Fruit fly (Drosophila melanogaster) ovary, adult (tissue): ENCODE results near the gene Nepl18.

ENCODE experiments used
- CG17801 ChIP-seq: fragments of 200-800 bp; optimal IDR thresholded peaks from 2 replicates; lab custom pipeline; 2019; ENCODE audit warnings: missing biosample characterization, mild to moderate bottlenecking, missing genetic modification characterization, moderate library complexity; ENCODE audit not compliant: partially characterized antibody

The Nepl18 gene

DNA sequence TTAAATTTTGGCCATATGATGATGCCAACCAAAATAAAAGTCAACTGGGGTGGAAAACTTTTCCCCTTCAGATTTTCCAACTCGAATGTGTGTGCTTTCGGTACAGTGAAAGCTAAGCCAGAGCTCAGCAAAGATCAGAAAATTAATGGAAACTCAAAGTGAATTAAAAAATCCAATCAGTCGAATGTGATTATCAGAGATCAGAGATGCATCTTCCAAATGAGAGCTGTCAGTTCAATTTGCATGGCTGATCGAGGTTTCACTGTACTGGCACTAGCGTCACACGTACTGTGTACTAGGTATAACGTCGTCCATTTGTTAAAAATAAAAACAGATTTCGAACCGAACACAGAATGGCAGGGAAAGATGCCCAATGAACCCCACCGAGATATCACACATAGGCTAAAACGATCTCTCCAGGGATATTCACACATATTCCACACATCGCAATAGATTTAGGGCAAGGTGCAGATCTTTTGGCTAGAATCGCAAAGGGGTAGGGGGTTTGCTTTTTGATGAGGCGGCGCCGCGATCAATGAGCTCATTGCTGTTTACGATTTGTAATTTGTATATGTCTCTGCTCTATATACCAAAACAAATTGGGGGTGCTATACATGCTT lies 29.5 kb downstream of the Nepl18 start:
- no peak for TF ChIP-seq CG17801 (GFP tag; lab: Kevin White, UChicago)

DNA sequence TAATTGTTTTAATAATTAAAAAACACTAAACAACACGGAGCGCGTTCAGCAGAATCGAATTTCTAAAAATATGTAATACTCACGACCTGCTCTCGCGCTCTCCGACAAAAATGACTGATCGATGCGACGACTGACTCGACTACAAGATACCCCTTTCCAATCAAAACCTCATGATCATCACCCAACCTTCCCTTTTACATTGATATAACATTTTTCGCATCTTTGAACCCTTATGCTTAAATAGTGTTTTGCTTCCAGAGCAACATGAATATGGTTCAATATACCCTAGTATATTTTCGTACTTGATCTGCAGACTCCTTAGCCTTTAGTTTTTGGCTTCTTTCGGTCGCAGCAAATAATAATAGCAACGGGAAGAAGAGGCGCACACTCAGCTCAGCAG lies 36.3 kb downstream of the Nepl18 start:
- TF ChIP-seq CG17801 (GFP tag; lab: Kevin White, UChicago) = no peak

DNA sequence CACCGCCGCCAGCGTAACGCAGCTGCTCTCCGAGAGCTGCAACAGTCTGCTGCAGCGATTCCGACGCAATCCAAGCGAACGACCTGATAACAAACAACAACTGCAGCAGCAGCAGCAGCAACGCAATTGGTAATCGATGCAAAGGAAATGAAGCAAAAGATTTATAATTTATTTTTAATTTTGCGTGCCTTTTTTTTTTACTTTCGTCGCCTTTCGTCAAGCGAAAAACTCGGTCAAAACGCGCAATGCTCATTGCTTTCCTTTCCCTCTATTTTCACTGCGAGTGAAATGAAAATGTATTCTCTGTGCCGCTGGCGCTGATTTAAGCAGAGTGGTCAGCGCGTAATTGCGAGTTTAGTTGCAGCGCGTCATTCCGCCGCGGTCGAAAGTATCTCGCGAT lies 37.6 kb downstream of the Nepl18 start:
- TF ChIP-seq CG17801 (GFP tag; lab: Kevin White, UChicago) = no peak

DNA sequence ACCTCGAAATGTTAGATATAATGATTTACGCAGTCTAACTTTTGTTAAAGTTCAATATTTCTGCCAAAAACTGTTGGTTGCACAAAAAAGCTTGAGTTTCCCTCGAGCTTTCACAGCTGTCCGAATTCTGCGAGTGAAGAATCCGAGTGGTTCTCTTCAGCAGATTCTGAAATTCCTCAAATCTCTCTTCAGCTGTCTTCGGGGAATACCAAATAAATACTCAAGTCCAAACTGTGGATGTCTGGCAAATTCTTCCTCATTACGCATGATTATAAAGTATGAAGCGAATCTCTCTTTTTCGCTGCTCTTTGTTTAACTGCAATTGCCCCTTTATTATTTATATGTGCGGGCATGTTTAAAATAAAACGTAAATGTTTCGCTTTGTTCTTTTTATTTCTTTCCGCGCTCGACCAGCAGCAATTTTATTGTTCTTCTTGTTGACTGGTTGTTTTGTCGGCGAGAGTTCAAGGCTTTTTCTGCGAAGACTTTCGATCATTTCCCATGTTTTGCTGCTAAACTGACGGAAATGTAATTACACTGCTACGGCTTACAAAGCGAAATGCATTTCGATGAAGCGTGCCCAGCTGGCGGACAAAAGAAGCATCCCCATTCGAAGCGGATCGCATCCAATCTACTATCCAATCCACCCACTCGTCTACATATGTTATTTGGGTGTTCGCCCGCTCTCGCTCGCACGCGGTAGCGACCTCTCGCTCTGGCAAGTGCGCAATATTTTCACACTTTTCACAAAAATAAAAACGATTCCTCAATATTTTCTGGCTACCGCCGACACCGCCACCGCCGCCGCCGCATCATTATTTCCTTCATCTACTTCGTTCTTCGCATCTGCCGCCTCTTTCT lies 38.7 kb downstream of the Nepl18 start:
- no peak for TF ChIP-seq CG17801 (GFP tag; lab: Kevin White, UChicago)

DNA sequence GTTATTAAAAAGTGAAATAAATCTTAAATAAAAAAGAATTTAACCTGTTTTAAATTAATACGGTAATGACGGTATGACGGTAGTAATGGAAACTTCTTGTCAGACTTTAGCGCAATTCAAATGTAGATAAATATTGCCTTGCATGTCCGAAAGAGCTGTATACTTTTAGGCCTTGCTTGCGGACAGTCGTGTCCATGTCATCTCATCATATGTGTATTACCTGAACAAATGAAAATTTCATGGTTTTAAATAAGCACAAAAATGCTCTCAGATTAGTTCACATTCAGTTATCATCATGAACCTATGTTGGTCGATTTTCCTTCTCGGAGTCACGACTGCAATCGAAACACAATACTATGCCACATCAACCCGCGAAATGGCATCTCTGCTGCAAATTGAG lies 47.3 kb downstream of the Nepl18 start, which contains the start of gene CG11828:
Gene CG11828 (plus strand): TSS at position 301 of the 400 bp plus-strand sequence.
- TF ChIP-seq CG17801 (GFP tag; lab: Kevin White, UChicago) = no peak
